Worm (Caenorhabditis elegans) whole organism, mixed stage, embryonic: ENCODE results near the gene nlp-13.
"Not testable (repeated sequence)": the region's sequence is repeated elsewhere in the genome, so short reads cannot be mapped to it uniquely, and the experiment has no call there.

ENCODE experiments used
- M03D4.4 ChIP-seq: sonication (generic microtip); optimal IDR thresholded peaks from 2 replicates; lab custom pipeline; 2017; ENCODE audit warnings: mild to moderate bottlenecking, missing genetic modification characterization, missing compliant biosample characterization
- blmp-1 ChIP-seq: fragments of 150-350 bp; optimal IDR thresholded peaks from 2 replicates; lab custom pipeline; 2014; ENCODE audit warnings: missing biosample characterization, missing genetic modification characterization
- ceh-39 ChIP-seq: fragments of 150-350 bp; optimal IDR thresholded peaks from 2 replicates; lab custom pipeline; 2014; ENCODE audit warnings: missing biosample characterization, missing genetic modification characterization
- ceh-43 ChIP-seq: fragments of 200-800 bp; sonication (Bioruptor generic); optimal IDR thresholded peaks from 2 replicates; lab custom pipeline; 2018; ENCODE audit warnings: mild to moderate bottlenecking, missing genetic modification characterization, moderate library complexity, missing compliant biosample characterization
- ceh-83 ChIP-seq: fragments of 200-800 bp; sonication (Bioruptor generic); optimal IDR thresholded peaks from 2 replicates; lab custom pipeline; 2018; ENCODE audit warnings: mild to moderate bottlenecking, missing genetic modification characterization, missing compliant biosample characterization
- drap-1 ChIP-seq: fragments of 200-800 bp; sonication (Bioruptor generic); optimal IDR thresholded peaks from 3 replicates; lab custom pipeline; 2018; ENCODE audit warnings: mild to moderate bottlenecking, missing genetic modification characterization, missing compliant biosample characterization
- elt-1 ChIP-seq: sonication (generic microtip); optimal IDR thresholded peaks from 2 replicates; lab custom pipeline; 2017; ENCODE audit warnings: missing genetic modification characterization, mild to moderate bottlenecking, missing compliant biosample characterization, antibody characterized with exemption, moderate library complexity, borderline replicate concordance; ENCODE audit not compliant: insufficient read depth
- elt-3 ChIP-seq: fragments of 150-350 bp; optimal IDR thresholded peaks from 2 replicates; lab custom pipeline; 2014; ENCODE audit warnings: missing biosample characterization, missing genetic modification characterization
- flh-1 ChIP-seq: fragments of 200-800 bp; sonication (Bioruptor generic); optimal IDR thresholded peaks from 2 replicates; lab custom pipeline; 2018; ENCODE audit warnings: mild to moderate bottlenecking, missing genetic modification characterization, moderate library complexity, missing compliant biosample characterization
- ham-2 ChIP-seq: fragments of 200-800 bp; sonication (Bioruptor generic); optimal IDR thresholded peaks from 2 replicates; lab custom pipeline; 2018; ENCODE audit warnings: mild to moderate bottlenecking, missing genetic modification characterization, missing compliant biosample characterization
- hlh-1 ChIP-seq: fragments of 150-350 bp; optimal IDR thresholded peaks from 2 replicates; lab custom pipeline; 2014; ENCODE audit warnings: missing biosample characterization, missing genetic modification reagents, missing genetic modification characterization
- lin-13 ChIP-seq: fragments of 150-350 bp; optimal IDR thresholded peaks from 2 replicates; lab custom pipeline; 2014; ENCODE audit warnings: missing biosample characterization, missing genetic modification characterization
- lin-32 ChIP-seq: fragments of 200-800 bp; sonication (Bioruptor generic); optimal IDR thresholded peaks from 2 replicates; lab custom pipeline; 2018; ENCODE audit warnings: mild to moderate bottlenecking, missing genetic modification characterization, missing compliant biosample characterization
- lsy-2 ChIP-seq: fragments of 150-350 bp; optimal IDR thresholded peaks from 2 replicates; lab custom pipeline; 2014; ENCODE audit warnings: missing biosample characterization, missing genetic modification characterization
- mep-1 ChIP-seq: fragments of 150-350 bp; optimal IDR thresholded peaks from 2 replicates; lab custom pipeline; 2017; ENCODE audit warnings: missing biosample characterization, missing genetic modification reagents, missing genetic modification characterization, inconsistent platforms
- mls-2 ChIP-seq: sonication (generic microtip); optimal IDR thresholded peaks from 2 replicates; lab custom pipeline; 2016; ENCODE audit warnings: mild to moderate bottlenecking, missing genetic modification characterization, moderate library complexity, missing compliant biosample characterization
- nhr-2 ChIP-seq: fragments of 150-350 bp; optimal IDR thresholded peaks from 2 replicates; lab custom pipeline; 2014; ENCODE audit warnings: missing biosample characterization, missing genetic modification characterization
- nhr-28 ChIP-seq: fragments of 150-350 bp; optimal IDR thresholded peaks from 2 replicates; lab custom pipeline; 2014; ENCODE audit warnings: missing biosample characterization, missing genetic modification characterization
- nhr-76 ChIP-seq: sonication (generic microtip); optimal IDR thresholded peaks from 2 replicates; lab custom pipeline; 2017; ENCODE audit warnings: missing biosample characterization, missing genetic modification characterization
- pha-4 ChIP-seq: fragments of 150-350 bp; optimal IDR thresholded peaks from 2 replicates; lab custom pipeline; 2018; ENCODE audit warnings: missing biosample characterization, missing genetic modification reagents, missing genetic modification characterization
- sem-2 ChIP-seq: fragments of 200-800 bp; sonication (Bioruptor generic); optimal IDR thresholded peaks from 2 replicates; lab custom pipeline; 2018; ENCODE audit warnings: mild to moderate bottlenecking, missing genetic modification characterization, missing compliant biosample characterization
- snpc-4 ChIP-seq: fragments of 150-350 bp; optimal IDR thresholded peaks from 2 replicates; lab custom pipeline; 2014; ENCODE audit warnings: missing biosample characterization, missing genetic modification characterization
- sptf-1 ChIP-seq: sonication (generic microtip); optimal IDR thresholded peaks from 2 replicates; lab custom pipeline; 2017; ENCODE audit warnings: mild to moderate bottlenecking, missing genetic modification characterization, moderate library complexity, missing compliant biosample characterization
- tbx-8 ChIP-seq: fragments of 200-800 bp; sonication (Bioruptor generic); optimal IDR thresholded peaks from 2 replicates; lab custom pipeline; 2018; ENCODE audit warnings: mild to moderate bottlenecking, missing genetic modification characterization, moderate library complexity, missing compliant biosample characterization
- unc-120 ChIP-seq: sonication (generic microtip); optimal IDR thresholded peaks from 2 replicates; lab custom pipeline; 2017; ENCODE audit warnings: missing genetic modification characterization, missing compliant biosample characterization; ENCODE audit not compliant: poor library complexity, severe bottlenecking
- unc-39 ChIP-seq: fragments of 150-350 bp; optimal IDR thresholded peaks from 2 replicates; lab custom pipeline; 2014; ENCODE audit warnings: missing biosample characterization, missing genetic modification characterization
- unc-62 ChIP-seq: fragments of 150-350 bp; optimal IDR thresholded peaks from 2 replicates; lab custom pipeline; 2014; ENCODE audit warnings: missing biosample characterization, missing genetic modification reagents, missing genetic modification characterization
- zip-8 ChIP-seq: fragments of 150-350 bp; optimal IDR thresholded peaks from 2 replicates; lab custom pipeline; 2014; ENCODE audit warnings: missing biosample characterization, missing genetic modification characterization

Gene nlp-13

ce11 chrV:4250047-4250446 lies 13.8 kb downstream of the nlp-13 start, which contains the start of gene srt-13:
Gene srt-13 (minus strand): TSS chrV:4250147.
- no peak for TF ChIP-seq lin-13 (tag; lab: Kevin White, UChicago)
- no peak for TF ChIP-seq lsy-2 (tag; lab: Kevin White, UChicago)
- no peak for TF ChIP-seq ceh-83
- TF ChIP-seq mep-1 = no peak
- no peak for TF ChIP-seq ham-2
- no peak for TF ChIP-seq sem-2 (GFP tag; lab: Kevin White, UChicago)
- TF ChIP-seq unc-62 (GFP tag; lab: Kevin White, UChicago) = no peak
- TF ChIP-seq zip-8 (tag; lab: Kevin White, UChicago) = no peak
- TF ChIP-seq M03D4.4 (tag; lab: Kevin White, UChicago) = no peak
- no peak for TF ChIP-seq tbx-8 (GFP tag; lab: Kevin White, UChicago)
- no peak for TF ChIP-seq ceh-39 (tag; lab: Kevin White, UChicago)
- TF ChIP-seq elt-3 (tag; lab: Kevin White, UChicago) = no peak

- TF ChIP-seq snpc-4 (tag; lab: Kevin White, UChicago) = no peak
- no peak for TF ChIP-seq elt-3 (tag; lab: Kevin White, UChicago)
- TF ChIP-seq nhr-76 (tag; lab: Kevin White, UChicago) = no peak
- no peak for TF ChIP-seq blmp-1 (tag; lab: Kevin White, UChicago)
- no peak for TF ChIP-seq elt-1 (tag; lab: Kevin White, UChicago)
- no peak for TF ChIP-seq lin-13 (tag; lab: Kevin White, UChicago)
- no peak for TF ChIP-seq ceh-43 (GFP tag; lab: Kevin White, UChicago)
- TF ChIP-seq nhr-2 (tag; lab: Kevin White, UChicago) = no peak
- no peak for TF ChIP-seq lsy-2 (tag; lab: Kevin White, UChicago)
- TF ChIP-seq unc-39 = no peak
- no peak for TF ChIP-seq mep-1
- no peak for TF ChIP-seq lin-32 (GFP tag; lab: Kevin White, UChicago)
- TF ChIP-seq sem-2 (GFP tag; lab: Kevin White, UChicago) = no peak
- TF ChIP-seq mls-2 (tag; lab: Kevin White, UChicago) = no peak
- no peak for TF ChIP-seq ceh-83
- TF ChIP-seq sptf-1 = no peak
- TF ChIP-seq M03D4.4 (tag; lab: Kevin White, UChicago) = no peak
- TF ChIP-seq flh-1 (GFP tag; lab: Kevin White, UChicago) = no peak
- TF ChIP-seq, all 35 proteins: peak for 0
Measured at ce11 chrV:4256474-4256873, 20.3 kb downstream of the nlp-13 start, which contains the start of gene srt-14. Gene srt-14 (minus strand): TSS chrV:4256574.

- TF ChIP-seq nhr-28 (tag; lab: Kevin White, UChicago) (no peak), lin-13 (tag; lab: Kevin White, UChicago) (no peak), nhr-76 (tag; lab: Kevin White, UChicago) (no peak), snpc-4 (tag; lab: Kevin White, UChicago) (no peak)
Measured at ce11 chrV:4260090-4260489, 23.9 kb downstream of the nlp-13 start, which contains the start of gene srt-3. Gene srt-3 (minus strand): TSS chrV:4260190.

- TF ChIP-seq zip-8 (tag; lab: Kevin White, UChicago) (no peak), ceh-83 (no peak), M03D4.4 (tag; lab: Kevin White, UChicago) (no peak), ceh-39 (tag; lab: Kevin White, UChicago) (no peak), pha-4 (tag; lab: Kevin White, UChicago) (no peak), hlh-1 (tag; lab: Kevin White, UChicago) (no peak), unc-39 (no peak), drap-1 (no peak), nhr-76 (tag; lab: Kevin White, UChicago) (no peak)
Measured at ce11 chrV:4261385-4261784, 25.2 kb downstream of the nlp-13 start.

ce11 chrV:4264516-4264915 lies 28.3 kb downstream of the nlp-13 start, which contains the start of gene srt-35:
Gene srt-35 (minus strand): TSS chrV:4264616.
- TF ChIP-seq lsy-2 (tag; lab: Kevin White, UChicago) (no peak), flh-1 (GFP tag; lab: Kevin White, UChicago) (no peak), unc-120 (no peak), nhr-76 (tag; lab: Kevin White, UChicago) (no peak), nhr-2 (tag; lab: Kevin White, UChicago) (no peak), nhr-28 (tag; lab: Kevin White, UChicago) (no peak), mls-2 (tag; lab: Kevin White, UChicago) (no peak)

- not testable (repeated sequence) for TF ChIP-seq ham-2; elt-3 (tag; lab: Kevin White, UChicago); lin-32 (GFP tag; lab: Kevin White, UChicago)
Measured at ce11 chrV:4268213-4268612, 32.0 kb downstream of the nlp-13 start, which contains the start of gene srt-36. Gene srt-36 (minus strand): TSS chrV:4268313.
